Worm (Caenorhabditis elegans) whole organism, L2 larva: Measurements from ENCODE around the gene oig-5.
A peak's percentile ranks its signal among the peaks of the same experiment; 100 is the strongest.

Experiments used
- C34F6.9 ChIP-seq: fragments of 150-350 bp; optimal IDR thresholded peaks from 2 replicates; lab custom pipeline; 2014; ENCODE audit warnings: missing biosample characterization, missing genetic modification characterization
- R02D3.7 ChIP-seq: fragments of 150-350 bp; optimal IDR thresholded peaks from 2 replicates; lab custom pipeline; 2014; ENCODE audit warnings: missing biosample characterization, missing genetic modification characterization
- ZK546.5 ChIP-seq: sonication (generic microtip); optimal IDR thresholded peaks from 2 replicates; lab custom pipeline; 2017; ENCODE audit warnings: missing biosample characterization, missing genetic modification characterization
- alr-1 ChIP-seq: fragments of 150-350 bp; optimal IDR thresholded peaks from 2 replicates; lab custom pipeline; 2014; ENCODE audit warnings: missing biosample characterization, missing genetic modification characterization
- ama-1 ChIP-seq: fragments of 150-350 bp; optimal IDR thresholded peaks from 2 replicates; lab custom pipeline; 2018; ENCODE audit warnings: inconsistent platforms
- blmp-1 ChIP-seq: sonication (generic microtip); optimal IDR thresholded peaks from 2 replicates; lab custom pipeline; 2017; ENCODE audit warnings: missing genetic modification characterization, mild to moderate bottlenecking, missing compliant biosample characterization, antibody characterized with exemption, moderate library complexity; ENCODE audit not compliant: insufficient read depth
- crh-2 ChIP-seq: sonication (generic microtip); optimal IDR thresholded peaks from 2 replicates; lab custom pipeline; 2017; ENCODE audit warnings: missing biosample characterization, missing genetic modification characterization
- dmd-4 ChIP-seq: sonication (generic microtip); optimal IDR thresholded peaks from 2 replicates; lab custom pipeline; 2017; ENCODE audit warnings: missing biosample characterization, missing genetic modification characterization
- egl-27 ChIP-seq: sonication (generic microtip); optimal IDR thresholded peaks from 3 replicates; lab custom pipeline; 2017; ENCODE audit warnings: missing biosample characterization, missing genetic modification reagents, missing genetic modification characterization
- elt-1 ChIP-seq: fragments of 150-350 bp; optimal IDR thresholded peaks from 2 replicates; lab custom pipeline; 2014; ENCODE audit warnings: missing biosample characterization, missing genetic modification characterization
- elt-3 ChIP-seq: sonication (generic microtip); optimal IDR thresholded peaks from 2 replicates; lab custom pipeline; 2017; ENCODE audit warnings: missing biosample characterization, missing genetic modification characterization
- fos-1 ChIP-seq: fragments of 150-350 bp; optimal IDR thresholded peaks from 2 replicates; lab custom pipeline; 2014; ENCODE audit warnings: missing biosample characterization, missing genetic modification characterization
- gmeb-1 ChIP-seq: fragments of 150-350 bp; optimal IDR thresholded peaks from 2 replicates; lab custom pipeline; 2014; ENCODE audit warnings: missing biosample characterization, missing genetic modification characterization
- lin-11 ChIP-seq: fragments of 150-350 bp; sonication (generic microtip); optimal IDR thresholded peaks from 2 replicates; lab custom pipeline; 2014; ENCODE audit warnings: missing biosample characterization, missing genetic modification characterization, inconsistent platforms, mixed read lengths
- lin-13 ChIP-seq: fragments of 150-350 bp; optimal IDR thresholded peaks from 2 replicates; lab custom pipeline; 2014; ENCODE audit warnings: missing biosample characterization, missing genetic modification reagents, missing genetic modification characterization
- lin-39 ChIP-seq: fragments of 150-350 bp; optimal IDR thresholded peaks from 2 replicates; lab custom pipeline; 2014; ENCODE audit warnings: missing biosample characterization, missing genetic modification reagents, missing genetic modification characterization
- lsy-2 ChIP-seq, 2 experiments: fragments of 150-350 bp in 1 of 2; sonication (generic microtip) in 1 of 2; optimal IDR thresholded peaks; 2 replicates each; lab custom pipeline; 2014 to 2017; ENCODE audit warnings: missing biosample characterization in 2 of 2, missing genetic modification characterization in 2 of 2
- nhr-10 ChIP-seq: sonication (generic microtip); optimal IDR thresholded peaks from 2 replicates; lab custom pipeline; 2017; ENCODE audit warnings: missing biosample characterization, missing genetic modification characterization
- nhr-11 ChIP-seq: fragments of 150-350 bp; optimal IDR thresholded peaks from 2 replicates; lab custom pipeline; 2014; ENCODE audit warnings: missing biosample characterization, missing genetic modification characterization
- nhr-129 ChIP-seq: fragments of 150-350 bp; optimal IDR thresholded peaks from 2 replicates; lab custom pipeline; 2014; ENCODE audit warnings: missing biosample characterization, missing genetic modification characterization
- nhr-237 ChIP-seq: fragments of 150-350 bp; optimal IDR thresholded peaks from 2 replicates; lab custom pipeline; 2014; ENCODE audit warnings: missing biosample characterization, missing genetic modification characterization
- nhr-25 ChIP-seq: fragments of 150-350 bp; sonication (generic microtip); optimal IDR thresholded peaks from 3 replicates; lab custom pipeline; 2014; ENCODE audit warnings: missing biosample characterization, missing genetic modification characterization
- nhr-77 ChIP-seq: fragments of 150-350 bp; optimal IDR thresholded peaks from 2 replicates; lab custom pipeline; 2014; ENCODE audit warnings: missing biosample characterization, missing genetic modification characterization
- peb-1 ChIP-seq: fragments of 150-350 bp; optimal IDR thresholded peaks from 2 replicates; lab custom pipeline; 2014; ENCODE audit warnings: missing biosample characterization, missing genetic modification characterization
- sem-4 ChIP-seq: fragments of 150-350 bp; optimal IDR thresholded peaks from 2 replicates; lab custom pipeline; 2014; ENCODE audit warnings: missing biosample characterization, missing genetic modification reagents, missing genetic modification characterization
- skn-1 ChIP-seq: sonication (generic microtip); optimal IDR thresholded peaks from 2 replicates; lab custom pipeline; 2017; ENCODE audit warnings: missing biosample characterization, missing genetic modification characterization
- sma-3 ChIP-seq: sonication (generic microtip); optimal IDR thresholded peaks from 2 replicates; lab custom pipeline; 2016; ENCODE audit warnings: missing genetic modification reagents, missing genetic modification characterization, missing compliant biosample characterization
- sma-9 ChIP-seq, 2 experiments: fragments of 150-350 bp in 1 of 2; sonication (generic microtip) in 1 of 2; optimal IDR thresholded peaks; 2 replicates each; lab custom pipeline; 2014 to 2016; ENCODE audit warnings: missing genetic modification characterization in 2 of 2, mild to moderate bottlenecking in 1 of 2, missing biosample characterization in 1 of 2, missing compliant biosample characterization in 1 of 2, missing genetic modification reagents in 1 of 2, moderate library complexity in 1 of 2
- unc-55 ChIP-seq: fragments of 150-350 bp; sonication (generic microtip); optimal IDR thresholded peaks from 3 replicates; lab custom pipeline; 2014; ENCODE audit warnings: missing biosample characterization, missing genetic modification reagents, missing genetic modification characterization
- unc-62 ChIP-seq: fragments of 150-350 bp; optimal IDR thresholded peaks from 2 replicates; lab custom pipeline; 2014; ENCODE audit warnings: missing biosample characterization, missing genetic modification reagents, missing genetic modification characterization
- ztf-1 ChIP-seq: fragments of 200-800 bp; sonication (Bioruptor generic); conservative IDR thresholded peaks from 2 replicates; pipeline ENCODE4 v1.3.6; 2022; ENCODE audit warnings: missing genetic modification characterization, missing compliant biosample characterization
- ztf-11 ChIP-seq: sonication (generic microtip); optimal IDR thresholded peaks from 2 replicates; lab custom pipeline; 2017; ENCODE audit warnings: missing biosample characterization, missing genetic modification characterization

oig-5 gene

ce11 chrIV:14793900-14794624 lies 12.9 kb upstream of the oig-5 start (continued):
- TF ChIP-seq lin-13 (GFP tag; lab: Kevin White, UChicago): peak; percentile 71

DNA sequence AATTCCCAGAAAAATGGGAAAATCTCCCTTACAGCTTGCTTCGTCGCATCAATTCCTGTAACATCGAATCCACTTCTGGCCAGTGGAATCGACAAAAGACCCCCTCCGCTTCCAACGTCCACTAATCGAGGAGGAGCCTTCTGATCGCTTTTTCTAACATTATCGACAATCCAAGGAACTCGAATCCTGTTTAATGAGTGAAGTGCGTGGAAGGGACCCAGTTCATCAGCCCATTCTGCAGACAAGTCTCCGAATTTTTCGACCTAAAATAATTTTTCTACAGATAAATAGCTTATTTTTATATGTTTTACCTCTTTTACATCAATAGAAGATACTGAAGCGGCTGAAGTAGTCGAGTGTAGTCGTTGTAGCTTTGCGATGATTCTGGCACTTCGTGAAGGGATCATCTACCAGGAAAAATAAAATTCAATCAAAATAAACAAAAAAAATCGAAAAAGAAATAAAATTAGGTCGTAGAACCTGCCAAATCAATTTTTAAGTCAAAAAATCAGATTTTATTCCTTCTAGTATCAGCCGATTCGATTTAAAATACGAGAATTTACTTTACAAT lies 11.0 kb upstream of the oig-5 start, which contains the start of gene coq-3:
Gene coq-3, minus strand, starts transcription at position 407 of the 571 bp plus-strand sequence.
- TF ChIP-seq nhr-11 (tag; lab: Kevin White, UChicago) (no peak), egl-27 (tag; lab: Kevin White, UChicago) (no peak), blmp-1 (no peak), unc-62 (no peak), ztf-11 (tag; lab: Kevin White, UChicago) (no peak), elt-3 (tag; lab: Kevin White, UChicago) (no peak), fos-1 (no peak)

DNA sequence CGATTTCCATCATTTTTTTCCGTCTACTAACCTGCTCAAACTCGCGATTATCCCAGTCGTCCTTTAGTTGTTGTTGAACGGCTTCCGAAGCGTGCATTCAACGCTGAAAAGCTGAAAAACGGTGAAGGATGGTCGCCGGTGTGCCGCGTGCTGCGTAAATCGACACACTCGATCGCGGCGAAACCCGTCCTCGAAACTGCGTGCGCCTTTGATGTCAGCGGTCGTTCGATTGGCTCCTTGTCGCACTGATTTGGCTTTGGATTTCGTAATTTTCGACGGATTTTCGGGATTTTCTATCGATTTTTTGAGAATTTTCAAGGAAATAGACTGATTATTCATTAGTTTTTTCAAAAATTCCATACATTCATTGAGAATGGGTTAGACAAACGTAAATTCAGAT lies 9.6 kb upstream of the oig-5 start, which contains the start of the genes Y57G11C.1147 and nuo-3:
Gene Y57G11C.1147, minus strand, starts transcription at position 161 of the 400 bp plus-strand sequence.
Gene nuo-3, minus strand, starts transcription at position 191 of the 400 bp plus-strand sequence.
- TF ChIP-seq R02D3.7 (tag; lab: Kevin White, UChicago) (peak; percentile 10), ZK546.5 (tag; lab: Kevin White, UChicago) (no peak), lsy-2 (tag; optimal IDR thresholded peaks at IDR 0.05; lab: Kevin White, UChicago) (no peak), nhr-129 (tag; lab: Kevin White, UChicago) (peak; percentile 22), skn-1 (tag; lab: Kevin White, UChicago) (no peak), C34F6.9 (tag; lab: Kevin White, UChicago) (peak; percentile 22), unc-55 (GFP tag; lab: Kevin White, UChicago) (peak; percentile 55), lin-11 (tag; lab: Kevin White, UChicago) (peak; percentile 3)

DNA sequence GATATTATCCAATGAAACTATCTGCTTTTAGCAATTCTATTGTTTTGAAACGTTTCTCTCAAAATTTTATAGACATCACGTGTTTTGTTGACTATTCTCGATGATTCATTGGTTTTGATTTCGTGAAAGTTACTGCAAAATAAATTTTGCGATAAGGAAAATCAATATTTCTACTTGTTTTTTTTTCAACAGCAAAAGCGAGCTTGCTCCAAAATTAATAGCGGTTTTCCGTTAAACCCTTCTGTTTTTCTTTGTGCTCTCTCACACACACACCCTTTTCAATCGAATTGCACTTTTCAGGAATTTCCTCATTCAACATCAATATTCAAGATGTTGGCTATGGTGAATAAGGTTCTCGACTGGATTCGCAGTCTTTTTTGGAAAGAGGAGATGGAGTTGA lies 9.2 kb upstream of the oig-5 start, which contains the start of gene arl-8:
Gene arl-8, plus strand, starts transcription at position 301 of the 400 bp plus-strand sequence.
- TF ChIP-seq lin-13 (GFP tag; lab: Kevin White, UChicago): no peak
- peak; percentile 17 for TF ChIP-seq ama-1

- no peak for TF ChIP-seq lin-11 (tag; lab: Kevin White, UChicago)
- TF ChIP-seq nhr-237 (tag; lab: Kevin White, UChicago): no peak
- no peak for TF ChIP-seq nhr-10
- no peak for TF ChIP-seq alr-1 (tag; lab: Kevin White, UChicago)
- no peak for TF ChIP-seq nhr-25 (tag; lab: Kevin White, UChicago)
- no peak for TF ChIP-seq lin-13 (GFP tag; lab: Kevin White, UChicago)
- TF ChIP-seq nhr-129 (tag; lab: Kevin White, UChicago): no peak
- TF ChIP-seq blmp-1: no peak
- no peak for TF ChIP-seq sem-4 (tag; lab: Kevin White, UChicago)
- TF ChIP-seq crh-2 (tag; lab: Kevin White, UChicago): no peak
- TF ChIP-seq gmeb-1: no peak
- no peak for TF ChIP-seq lsy-2 (tag; optimal IDR thresholded peaks at IDR 0.05; lab: Kevin White, UChicago)
- TF ChIP-seq elt-1 (tag; lab: Kevin White, UChicago): no peak
Observed at ce11 chrIV:14799186-14799585, 7.8 kb upstream of the oig-5 start, which contains the start of gene Y57G11C.14. Y57G11C.14 (plus strand) TSS chrIV:14799311.

- no peak for TF ChIP-seq sem-4 (tag; lab: Kevin White, UChicago)
- TF ChIP-seq sma-9 (GFP tag; optimal IDR thresholded peaks at IDR 0.05; lab: Kevin White, UChicago): no peak
- TF ChIP-seq sma-9 (tag; optimal IDR thresholded peaks at IDR 0.05; lab: Kevin White, UChicago): no peak
- no peak for TF ChIP-seq peb-1
- no peak for TF ChIP-seq dmd-4 (tag; lab: Kevin White, UChicago)
- no peak for TF ChIP-seq skn-1 (tag; lab: Kevin White, UChicago)
- TF ChIP-seq ztf-1 (GFP tag; lab: Robert Waterston, UW): no peak
- no peak for TF ChIP-seq sma-3 (GFP tag; lab: Kevin White, UChicago)
- no peak for TF ChIP-seq lin-39 (tag; lab: Kevin White, UChicago)
- no peak for TF ChIP-seq lin-13 (GFP tag; lab: Kevin White, UChicago)
- TF ChIP-seq nhr-77 (tag; lab: Kevin White, UChicago): no peak
Observed at ce11 chrIV:14800931-14801330, 6.1 kb upstream of the oig-5 start.
